Worm (Caenorhabditis elegans): Measurements from ENCODE around the gene cdk-1.

DNA sequence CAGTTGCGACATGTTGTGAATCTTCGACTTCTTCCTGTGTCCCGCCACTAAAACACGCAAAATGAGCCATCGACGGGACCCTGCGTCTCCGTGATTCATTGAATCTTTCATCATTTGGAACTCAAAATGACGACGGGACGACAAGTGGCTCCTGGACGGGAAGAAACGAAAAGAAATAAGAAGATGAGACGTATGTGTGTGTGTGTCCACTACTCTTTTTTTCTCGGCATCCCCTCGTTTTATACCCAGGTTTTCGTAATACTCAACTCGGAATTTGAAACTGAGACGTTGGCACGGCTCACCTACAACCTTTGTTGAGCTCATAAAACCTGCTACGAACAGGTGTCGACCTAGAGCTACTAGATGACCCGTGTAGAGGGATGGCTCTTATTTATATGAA, 2.7 kb upstream of the cdk-1 start:
- TF ChIP-seq him-1 (tag; optimal IDR thresholded peaks at IDR 0.05) (no peak), W03F9.2 (tag; optimal IDR thresholded peaks at IDR 0.05) (no peak)
